Fruit fly (Drosophila melanogaster) whole organism, wandering third instar larva: ENCODE results near the gene CG18596.

ENCODE experiments used
- Abd-B ChIP-seq: fragments of >200 bp; optimal IDR thresholded peaks from 2 replicates; lab custom pipeline; 2017; ENCODE audit warnings: missing biosample characterization, missing genetic modification characterization
- CG32264 ChIP-seq: fragments of 200-800 bp; sonication (Bioruptor generic); optimal IDR thresholded peaks from 2 replicates; lab custom pipeline; 2016; ENCODE audit warnings: missing biosample characterization, missing genetic modification characterization
- CrebA ChIP-seq: fragments of 200-800 bp; sonication (Bioruptor generic); optimal IDR thresholded peaks from 2 replicates; lab custom pipeline; 2016; ENCODE audit warnings: missing biosample characterization, mild to moderate bottlenecking, missing genetic modification characterization, borderline replicate concordance
- Dfd ChIP-seq: fragments of >200 bp; optimal IDR thresholded peaks from 2 replicates; lab custom pipeline; 2017; ENCODE audit warnings: missing biosample characterization, missing genetic modification characterization
- Dif ChIP-seq: fragments of 200-275, 200-300 bp; sonication (Bioruptor generic); optimal IDR thresholded peaks from 2 replicates; lab custom pipeline; 2018; ENCODE audit warnings: missing biosample characterization, missing genetic modification characterization; ENCODE audit not compliant: partially characterized antibody
- GATAd ChIP-seq: sonication (Bioruptor generic); optimal IDR thresholded peaks from 2 replicates; lab custom pipeline; 2016; ENCODE audit warnings: missing biosample characterization, missing genetic modification characterization
- HLH106 ChIP-seq: fragments of 200-800 bp; optimal IDR thresholded peaks from 3 replicates; lab custom pipeline; 2019; ENCODE audit warnings: missing biosample characterization, mild to moderate bottlenecking, missing genetic modification characterization, moderate library complexity
- Hr78 ChIP-seq: fragments of >200 bp; optimal IDR thresholded peaks from 2 replicates; lab custom pipeline; 2017; ENCODE audit warnings: missing biosample characterization, missing genetic modification characterization
- Hr83 ChIP-seq: fragments of 200-300 bp; sonication (Bioruptor generic); optimal IDR thresholded peaks from 2 replicates; lab custom pipeline; 2016; ENCODE audit warnings: missing biosample characterization, mild to moderate bottlenecking, missing genetic modification characterization, moderate library complexity; ENCODE audit not compliant: poor library complexity, severe bottlenecking
- Jra ChIP-seq: sonication (Bioruptor generic); optimal IDR thresholded peaks from 2 replicates; lab custom pipeline; 2016; ENCODE audit warnings: missing biosample characterization, missing genetic modification characterization
- Mio ChIP-seq: sonication (Bioruptor generic); optimal IDR thresholded peaks from 2 replicates; lab custom pipeline; 2016; ENCODE audit warnings: missing biosample characterization, missing genetic modification characterization
- Myc ChIP-seq: fragments of >200 bp; optimal IDR thresholded peaks from 2 replicates; lab custom pipeline; 2017
- N ChIP-seq: fragments of >200 bp; optimal IDR thresholded peaks from 2 replicates; lab custom pipeline; 2018; ENCODE audit warnings: missing biosample characterization, missing external identifiers, missing genetic modification characterization
- OdsH ChIP-seq: fragments of 200-800 bp; sonication (Bioruptor generic); optimal IDR thresholded peaks from 2 replicates; lab custom pipeline; 2016; ENCODE audit warnings: missing biosample characterization, mild to moderate bottlenecking, missing genetic modification characterization
- Rel ChIP-seq, 2 experiments: fragments of 200-800 bp; sonication (Bioruptor generic) in 1 of 2; optimal IDR thresholded peaks; 2 replicates in 1 of 2; 3 replicates in 1 of 2; lab custom pipeline; 2016 to 2019; ENCODE audit warnings: mild to moderate bottlenecking in 2 of 2, missing biosample characterization in 2 of 2, missing genetic modification characterization in 2 of 2, moderate library complexity in 1 of 2
- Sp1 ChIP-seq: fragments of 200-800 bp; sonication (Bioruptor generic); optimal IDR thresholded peaks from 3 replicates; lab custom pipeline; 2019; ENCODE audit warnings: missing biosample characterization, mild to moderate bottlenecking, missing genetic modification characterization, moderate library complexity
- Vsx2 ChIP-seq: fragments of 200-300, 225-300 bp; sonication (Bioruptor generic); optimal IDR thresholded peaks from 2 replicates; lab custom pipeline; 2018; ENCODE audit warnings: missing biosample characterization, missing genetic modification characterization; ENCODE audit not compliant: partially characterized antibody
- br ChIP-seq: fragments of 200-800 bp; sonication (Bioruptor generic); optimal IDR thresholded peaks from 2 replicates; lab custom pipeline; 2016; ENCODE audit warnings: missing biosample characterization, missing genetic modification characterization
- dl ChIP-seq, 2 experiments: fragments of 175-275, 200-275 bp in 1 of 2; fragments of 200-275 bp in 1 of 2; sonication (Bioruptor generic); optimal IDR thresholded peaks; lab custom pipeline; 2018; ENCODE audit warnings: mild to moderate bottlenecking in 2 of 2, missing biosample characterization in 2 of 2, missing genetic modification characterization in 2 of 2, moderate library complexity in 2 of 2; ENCODE audit not compliant: partially characterized antibody in 2 of 2, insufficient read depth in 1 of 2
- dmrt93B ChIP-seq: fragments of 200-800 bp; sonication (Bioruptor generic); optimal IDR thresholded peaks from 2 replicates; lab custom pipeline; 2018; ENCODE audit warnings: missing biosample characterization, mild to moderate bottlenecking, missing genetic modification characterization
- dsf ChIP-seq: sonication (Bioruptor generic); optimal IDR thresholded peaks from 2 replicates; lab custom pipeline; 2016; ENCODE audit warnings: missing biosample characterization, missing genetic modification characterization, borderline replicate concordance
- ey ChIP-seq: fragments of 200-800 bp; sonication (Bioruptor generic); optimal IDR thresholded peaks from 2 replicates; lab custom pipeline; 2016; ENCODE audit warnings: missing biosample characterization, missing genetic modification characterization
- foxo ChIP-seq, 2 experiments: fragments of 200-800 bp; sonication (Bioruptor generic); optimal IDR thresholded peaks; 2 replicates in 1 of 2; 3 replicates in 1 of 2; lab custom pipeline; 2016 to 2017; ENCODE audit warnings: missing biosample characterization in 2 of 2, missing genetic modification characterization in 2 of 2
- fru ChIP-seq: fragments of 200-800 bp; sonication (Bioruptor generic); optimal IDR thresholded peaks from 3 replicates; lab custom pipeline; 2016; ENCODE audit warnings: missing biosample characterization, mild to moderate bottlenecking, missing genetic modification characterization
- h ChIP-seq: fragments of 200-800 bp; sonication (Bioruptor generic); optimal IDR thresholded peaks from 3 replicates; lab custom pipeline; 2016; ENCODE audit warnings: missing biosample characterization, mild to moderate bottlenecking, missing genetic modification characterization
- jim ChIP-seq: fragments of 175-275, 200-325 bp; sonication (Bioruptor generic); optimal IDR thresholded peaks from 2 replicates; lab custom pipeline; 2016; ENCODE audit warnings: missing biosample characterization, mild to moderate bottlenecking, missing genetic modification characterization
- lola ChIP-seq: fragments of >200 bp; optimal IDR thresholded peaks from 2 replicates; lab custom pipeline; 2017; ENCODE audit warnings: missing biosample characterization, missing genetic modification characterization
- pan ChIP-seq: fragments of >200 bp; optimal IDR thresholded peaks from 2 replicates; lab custom pipeline; 2017
- psq ChIP-seq: fragments of 200-800 bp; sonication (Bioruptor generic); optimal IDR thresholded peaks from 3 replicates; lab custom pipeline; 2017; ENCODE audit warnings: missing biosample characterization, mild to moderate bottlenecking, missing genetic modification characterization, moderate library complexity
- rgr ChIP-seq: fragments of 200-800 bp; sonication (Bioruptor generic); optimal IDR thresholded peaks from 3 replicates; lab custom pipeline; 2016; ENCODE audit warnings: missing biosample characterization, mild to moderate bottlenecking, missing genetic modification characterization
- sv ChIP-seq: fragments of 200-800 bp; sonication (Bioruptor generic); optimal IDR thresholded peaks from 3 replicates; lab custom pipeline; 2016; ENCODE audit warnings: missing biosample characterization, missing genetic modification characterization
- tai ChIP-seq: sonication (Bioruptor generic); optimal IDR thresholded peaks from 2 replicates; lab custom pipeline; 2016; ENCODE audit warnings: missing biosample characterization, missing genetic modification characterization
- usp ChIP-seq: fragments of >200 bp; optimal IDR thresholded peaks from 2 replicates; lab custom pipeline; 2017; ENCODE audit warnings: missing biosample characterization, missing genetic modification characterization

Gene CG18596

DNA sequence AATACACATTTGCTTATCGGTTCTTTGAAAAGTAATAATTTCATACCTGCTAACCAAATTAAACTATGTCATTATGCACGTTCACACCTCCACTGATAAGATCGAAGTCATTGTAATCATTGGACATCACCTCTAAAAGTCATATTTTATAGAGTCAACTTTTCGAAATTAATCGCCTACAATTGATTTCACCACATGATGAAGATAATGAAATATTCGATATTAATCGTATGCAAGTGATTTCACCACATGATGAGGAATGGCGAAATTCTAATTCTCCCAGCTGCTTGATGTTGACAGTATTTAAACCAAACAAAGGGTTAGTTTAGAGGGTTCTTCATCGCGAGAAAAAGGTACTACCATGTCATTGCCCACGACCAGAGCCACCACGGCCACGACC lies at the start of gene CG18596:
TSS of gene CG18596 (plus strand) at position 250 of the 400 bp plus-strand sequence.
- TF ChIP-seq usp (GFP tag; lab: Kevin White, UChicago) (no peak), Dif (GFP tag; lab: Kevin White, UChicago) (no peak), OdsH (no peak), Myc (peak; percentile 77)

DNA sequence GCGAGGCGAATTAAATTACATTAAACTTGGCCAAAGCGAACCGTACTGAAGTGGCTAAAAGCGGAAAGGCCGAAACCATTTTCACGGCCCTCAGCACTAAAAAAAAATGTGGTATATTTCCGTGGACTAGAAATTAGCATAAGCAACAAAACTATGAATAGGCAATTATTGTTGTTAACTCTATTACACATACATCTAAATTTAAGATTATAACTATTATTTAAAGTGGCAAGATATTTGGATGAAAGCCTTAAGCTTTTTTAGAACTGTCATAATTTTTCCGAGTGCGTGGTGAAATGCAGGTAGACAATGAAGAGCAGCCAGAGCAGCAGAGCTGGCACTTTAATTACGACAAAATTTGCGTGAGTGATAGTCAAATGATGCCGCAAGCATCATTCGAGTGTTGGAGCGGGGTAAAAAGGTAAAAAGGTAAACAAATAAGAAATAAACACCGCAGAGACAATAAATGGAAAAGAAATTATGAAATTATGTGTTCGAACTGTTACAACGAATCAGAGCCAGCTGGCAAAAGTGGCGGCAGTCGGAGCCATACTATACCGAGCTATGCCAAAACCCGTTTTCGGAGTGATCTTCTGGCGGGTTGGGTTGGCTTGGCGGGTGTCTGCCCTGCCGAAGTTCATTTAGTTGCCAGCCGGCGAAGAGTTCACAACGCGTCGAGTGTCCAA lies 46.9 kb upstream of the CG18596 start, which contains the start of gene CG7080:
TSS of gene CG7080 (plus strand) at position 636 of the 686 bp plus-strand sequence.
- TF ChIP-seq h, result peak; percentile 1
- no peak for TF ChIP-seq Hr78
- no peak for TF ChIP-seq Sp1 (GFP tag; lab: Kevin White, UChicago)
- TF ChIP-seq psq (GFP tag; lab: Kevin White, UChicago), result no peak

DNA sequence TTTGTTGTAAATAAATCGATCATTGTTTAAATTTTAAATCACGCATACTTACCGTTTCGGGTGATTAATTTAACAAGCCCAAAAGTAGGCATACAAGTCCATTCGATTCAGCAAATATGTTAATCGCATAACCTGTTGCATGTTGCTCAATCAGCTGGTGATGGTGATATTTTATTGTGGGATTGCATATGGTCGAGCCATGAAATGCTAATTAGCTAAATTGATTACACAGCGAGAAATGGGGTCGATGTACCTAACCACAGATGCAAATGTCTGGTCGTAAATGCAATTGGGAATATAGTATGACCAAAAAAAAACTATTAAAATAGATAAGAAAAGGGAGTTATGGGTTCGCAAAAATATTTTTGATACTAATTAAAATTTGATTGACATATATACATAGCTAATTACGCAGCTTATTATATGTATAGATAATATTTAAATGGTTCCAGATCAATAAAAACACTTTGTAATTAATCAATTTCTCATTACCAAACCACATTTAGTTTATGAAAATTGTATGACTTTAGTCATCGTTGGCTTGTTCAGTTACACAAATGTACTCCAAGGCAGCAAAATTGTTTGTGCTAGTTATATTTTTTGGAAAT lies 45.1 kb upstream of the CG18596 start, which contains the start of gene CG33721:
TSS of gene CG33721 (plus strand) at position 558 of the 608 bp plus-strand sequence.
- TF ChIP-seq CG32264 (no peak), Rel (GFP tag; optimal IDR thresholded peaks at IDR 0.05; lab: Kevin White, UChicago) (no peak), Rel (tag; optimal IDR thresholded peaks at IDR 0.05; lab: Kevin White, UChicago) (no peak), CrebA (GFP tag; lab: Kevin White, UChicago) (no peak), Jra (GFP tag; lab: Kevin White, UChicago) (no peak), Sp1 (GFP tag; lab: Kevin White, UChicago) (no peak), dmrt93B (GFP tag; lab: Kevin White, UChicago) (no peak), fru (GFP tag; lab: Kevin White, UChicago) (no peak), OdsH (no peak), tai (GFP tag; lab: Kevin White, UChicago) (no peak), usp (GFP tag; lab: Kevin White, UChicago) (no peak)

DNA sequence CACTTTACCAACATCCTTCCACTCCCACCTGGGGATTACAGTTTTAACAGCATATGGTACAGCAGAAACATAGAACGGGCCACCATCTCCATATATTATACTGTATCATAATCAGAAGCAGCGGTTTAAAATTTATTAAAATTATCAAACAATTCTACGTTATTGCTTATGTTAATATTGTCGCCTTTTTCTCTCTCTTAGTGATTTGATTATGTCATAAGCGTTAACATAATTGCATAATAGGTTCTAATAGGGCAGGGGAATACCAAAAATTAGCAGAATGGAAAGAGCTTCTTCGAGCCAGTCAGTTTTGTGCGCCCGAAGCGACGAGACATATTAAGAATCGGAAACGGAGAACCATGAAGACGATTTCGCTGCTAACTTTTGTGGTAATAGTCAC lies 44.0 kb upstream of the CG18596 start, which contains the start of gene CG13862:
TSS of gene CG13862 (plus strand) at position 301 of the 400 bp plus-strand sequence.
- TF ChIP-seq N (GFP tag; lab: Kevin White, UChicago) (no peak), Dif (GFP tag; lab: Kevin White, UChicago) (no peak), usp (GFP tag; lab: Kevin White, UChicago) (no peak), jim (GFP tag; lab: Kevin White, UChicago) (no peak), ey (GFP tag; lab: Kevin White, UChicago) (no peak), Vsx2 (GFP tag; lab: Kevin White, UChicago) (no peak)

DNA sequence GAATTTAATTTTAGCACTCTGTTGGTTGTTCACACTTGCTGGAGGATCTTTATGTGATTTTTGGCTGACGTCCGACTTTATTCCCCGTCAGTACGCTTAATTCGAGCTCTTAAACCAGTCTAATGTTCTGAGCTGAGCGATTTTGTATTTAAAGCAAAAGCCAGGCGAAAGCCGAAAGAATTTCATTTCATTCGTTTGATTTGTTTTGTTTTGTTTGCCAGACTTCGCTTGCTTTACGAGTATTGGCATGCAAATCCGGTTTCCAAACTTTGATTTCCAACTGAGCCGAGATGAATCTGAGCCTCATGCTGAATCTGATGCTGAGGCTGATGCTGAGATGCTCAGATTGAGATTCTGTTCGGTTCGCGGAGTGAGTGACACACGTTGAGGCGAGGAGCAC lies 41.7 kb upstream of the CG18596 start, which contains the start of gene CG5391:
TSS of gene CG5391 (minus strand) at position 101 of the 400 bp plus-strand sequence.
- TF ChIP-seq N (GFP tag; lab: Kevin White, UChicago) (no peak), psq (GFP tag; lab: Kevin White, UChicago) (no peak), dsf (no peak), CrebA (GFP tag; lab: Kevin White, UChicago) (no peak), Dif (GFP tag; lab: Kevin White, UChicago) (no peak), rgr (GFP tag; lab: Kevin White, UChicago) (no peak), Myc (no peak), dmrt93B (GFP tag; lab: Kevin White, UChicago) (no peak), fru (GFP tag; lab: Kevin White, UChicago) (no peak), lola (GFP tag; lab: Kevin White, UChicago) (no peak), usp (GFP tag; lab: Kevin White, UChicago) (no peak)
- TF ChIP-seq, all 38 proteins: peak for 0

DNA sequence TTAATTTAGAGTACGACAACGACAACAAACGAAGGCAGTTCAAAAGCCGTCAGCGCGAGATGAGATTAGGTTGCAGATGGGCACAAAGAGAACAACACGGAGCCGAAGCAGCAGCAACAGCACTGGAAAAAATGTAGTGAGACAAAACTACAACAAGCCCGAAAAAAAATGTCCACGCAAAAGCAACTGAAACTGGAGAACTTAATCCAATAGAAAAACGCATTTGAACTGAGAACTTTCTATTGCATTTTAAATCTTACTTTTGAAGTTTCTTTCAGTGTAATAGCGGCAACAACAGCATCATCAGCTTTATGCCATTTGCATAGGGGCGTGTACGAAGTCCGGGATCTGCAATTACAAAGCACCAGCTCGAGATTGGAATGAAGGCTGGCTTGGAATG lies 36.2 kb upstream of the CG18596 start:
- TF ChIP-seq HLH106, result peak; percentile 64
- TF ChIP-seq Abd-B (GFP tag; lab: Kevin White, UChicago), result no peak
- TF ChIP-seq Mio, result no peak
- peak; percentile 65 for TF ChIP-seq ey (GFP tag; lab: Kevin White, UChicago)
- no peak for TF ChIP-seq pan (lab: Kevin White, UChicago)
- no peak for TF ChIP-seq dsf
- TF ChIP-seq foxo (GFP tag; optimal IDR thresholded peaks at IDR 0.05; lab: Kevin White, UChicago), result peak in 1 of 2 experiments; percentile 64
- no peak for TF ChIP-seq CrebA (GFP tag; lab: Kevin White, UChicago)
- no peak for TF ChIP-seq GATAd (GFP tag; lab: Kevin White, UChicago)
- TF ChIP-seq Hr83 (GFP tag; lab: Kevin White, UChicago), result no peak
- peak; percentile 57 for TF ChIP-seq fru (GFP tag; lab: Kevin White, UChicago)
- peak; percentile 27 for TF ChIP-seq psq (GFP tag; lab: Kevin White, UChicago)
- TF ChIP-seq sv, result no peak
- TF ChIP-seq Jra (GFP tag; lab: Kevin White, UChicago), result no peak
- peak; percentile 62 for TF ChIP-seq Sp1 (GFP tag; lab: Kevin White, UChicago)
- no peak for TF ChIP-seq lola (GFP tag; lab: Kevin White, UChicago)
- TF ChIP-seq dl (GFP tag; optimal IDR thresholded peaks at IDR 0.05; lab: Kevin White, UChicago; ENCODE audit: insufficient read depth in 1 of 2, partially characterized antibody in 2 of 2), result no peak
- TF ChIP-seq usp (GFP tag; lab: Kevin White, UChicago), result no peak
- TF ChIP-seq br (GFP tag; lab: Kevin White, UChicago), result peak; percentile 64
- no peak for TF ChIP-seq Dfd (GFP tag; lab: Kevin White, UChicago)
- no peak for TF ChIP-seq Hr78
- TF ChIP-seq tai (GFP tag; lab: Kevin White, UChicago), result peak; percentile 33
- no peak for TF ChIP-seq jim (GFP tag; lab: Kevin White, UChicago)
- peak; percentile 71 for TF ChIP-seq h
- TF ChIP-seq dmrt93B (GFP tag; lab: Kevin White, UChicago), result no peak
